Fruit fly (Drosophila melanogaster) S2 (cell line): ENCODE data around the gene CG14823.

Experiments used
- CG8478 ChIP-seq: fragments of >200 bp; optimal IDR thresholded peaks from 2 replicates; lab custom pipeline; 2018
- CTCF ChIP-seq, 2 experiments: fragments of >200 bp; optimal IDR thresholded peaks; 2 replicates each; lab custom pipeline; 2018

dm6 chr3L:7086093-7086492 lies 20.0 kb downstream of the CG14823 start:
- TF ChIP-seq CG8478 (lab: Kevin White, UChicago) = no peak
- TF ChIP-seq CTCF (optimal IDR thresholded peaks at IDR 0.05; lab: Kevin White, UChicago) = no peak
